Fruit fly (Drosophila melanogaster): ENCODE data around the gene CG10340.

- TF ChIP-seq Optix (GFP tag; IDR thresholded peaks at IDR 0.05) (no peak), CG1603 (tag; optimal IDR thresholded peaks at IDR 0.05) (peak; percentile 51), rib (GFP tag; IDR thresholded peaks at IDR 0.05) (no peak), corto (GFP tag; optimal IDR thresholded peaks at IDR 0.05) (no peak), CG34376 (GFP tag; optimal IDR thresholded peaks at IDR 0.05) (peak; percentile 43), nerfin-1 (tag; optimal IDR thresholded peaks at IDR 0.05) (peak; percentile 60), CG11723 (GFP tag; optimal IDR thresholded peaks at IDR 0.05) (no peak), sens (GFP tag) (peak; percentile 93), CG10462 (GFP tag; optimal IDR thresholded peaks at IDR 0.05) (peak; percentile 11), CG8290 (GFP tag; optimal IDR thresholded peaks at IDR 0.05) (no peak), CG8290 (tag; optimal IDR thresholded peaks at IDR 0.05) (no peak)
Observed at dm6 chr3R:16646952-16647715, 32.9 kb upstream of the CG10340 start, which contains the start of the genes CG10324 and CCT3.

Data from whole organism, embryonic.